Fruit fly (Drosophila melanogaster): ENCODE results near the gene Nrx-1.

DNA sequence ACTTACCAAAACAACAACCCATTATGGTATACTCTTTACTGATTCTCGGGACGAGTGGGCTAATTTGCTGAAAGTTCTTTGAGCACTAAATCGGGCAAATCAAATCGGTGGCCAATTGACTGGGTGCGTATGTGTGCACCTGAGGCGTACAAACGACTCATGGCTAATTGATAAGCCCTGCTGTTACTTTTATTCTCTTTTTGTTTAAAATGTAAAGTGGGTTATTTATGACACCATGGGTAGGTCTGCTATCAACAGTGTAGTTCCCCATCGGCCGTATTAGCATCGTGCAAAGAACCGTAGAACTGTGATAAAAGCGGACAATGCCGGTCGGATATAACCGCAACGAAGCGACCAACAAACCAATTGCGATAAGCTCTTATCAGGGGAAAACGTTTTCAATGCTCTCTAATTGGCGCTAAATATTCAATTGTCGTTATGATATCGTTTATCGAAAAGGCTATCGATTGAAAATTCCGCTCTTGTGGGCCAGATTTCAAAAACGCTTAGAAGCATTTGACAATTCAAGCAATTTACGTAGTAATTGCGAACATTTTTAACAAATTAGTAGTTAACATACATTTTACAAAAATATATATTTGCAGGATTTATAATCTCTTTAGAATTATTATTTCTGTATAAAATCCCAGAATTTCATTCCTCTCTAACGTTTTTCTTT, 21.0 kb upstream of the Nrx-1 start, which contains the start of gene CG34288:
- TF ChIP-seq ttk (optimal IDR thresholded peaks at IDR 0.05): no peak
- no peak for TF ChIP-seq Sin3A (optimal IDR thresholded peaks at IDR 0.05)
- TF ChIP-seq psq (optimal IDR thresholded peaks at IDR 0.05): no peak
- no peak for TF ChIP-seq h (optimal IDR thresholded peaks at IDR 0.05)
- no peak for TF ChIP-seq insv (optimal IDR thresholded peaks at IDR 0.05)
- TF ChIP-seq Myc (optimal IDR thresholded peaks at IDR 0.05): no peak

Data from Kc167 (cell line).